Worm (Caenorhabditis elegans) whole organism, midembryonic: ENCODE results near the gene dhs-12.

ENCODE experiments used
- cog-1 ChIP-seq: sonication (generic microtip); optimal IDR thresholded peaks from 2 replicates; lab custom pipeline; 2016; ENCODE audit warnings: missing genetic modification characterization, missing compliant biosample characterization
- flt-1 ChIP-seq: fragments of 200-800 bp; sonication (Bioruptor generic); IDR thresholded peaks from 2 replicates; pipeline ENCODE4 v1.3.6; 2022; ENCODE audit warnings: missing genetic modification characterization, missing compliant biosample characterization
- klf-2 ChIP-seq: fragments of 200-800 bp; sonication (Bioruptor generic); conservative IDR thresholded peaks from 2 replicates; pipeline ENCODE4 v1.3.6; 2022; ENCODE audit warnings: missing genetic modification reagents, missing genetic modification characterization, missing compliant biosample characterization
- tab-1 ChIP-seq: fragments of 200-800 bp; sonication (Bioruptor generic); IDR thresholded peaks from 2 replicates; pipeline ENCODE4 v1.3.6; 2022; ENCODE audit warnings: missing genetic modification characterization, missing compliant biosample characterization
- ztf-23 ChIP-seq: fragments of 200-800 bp; sonication (Bioruptor generic); IDR thresholded peaks from 2 replicates; pipeline ENCODE4 v1.3.6; 2022; ENCODE audit warnings: missing genetic modification reagents, missing genetic modification characterization, missing compliant biosample characterization

DNA sequence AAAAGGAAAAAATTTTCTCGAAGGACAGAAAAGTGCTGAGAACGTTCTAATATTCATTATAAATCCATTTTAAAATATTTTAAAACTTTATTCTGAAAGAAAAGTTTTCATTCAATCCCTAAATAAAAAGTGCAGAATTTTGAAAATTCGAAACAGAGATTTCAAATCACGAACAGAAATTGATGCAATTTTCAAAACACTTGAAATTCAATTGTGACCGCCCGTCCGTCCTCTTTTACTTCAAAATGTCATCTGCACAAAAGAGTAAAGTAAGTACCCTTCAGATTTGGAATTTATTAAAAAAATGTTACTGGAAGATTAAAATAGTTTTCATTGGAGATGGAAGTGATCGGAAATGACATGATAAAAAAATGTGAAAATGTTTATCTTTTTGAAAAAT is 46.2 kb downstream of the dhs-12 start:
- TF ChIP-seq ztf-23 (GFP tag; lab: Robert Waterston, UW) (no peak), cog-1 (tag; lab: Kevin White, UChicago) (no peak), flt-1 (GFP tag; lab: Robert Waterston, UW) (no peak), klf-2 (GFP tag; lab: Robert Waterston, UW) (no peak), tab-1 (no peak)
